Fruit fly (Drosophila melanogaster) whole organism, embryonic: ENCODE results near the gene CG7953.
A peak's percentile ranks its signal among the peaks of the same experiment; 100 is the strongest.

Experiments
- Bgb ChIP-seq: fragments of 200-800 bp; sonication (Bioruptor generic); IDR thresholded peaks from 2 replicates; pipeline ENCODE4 v1.3.6; 2022; ENCODE audit warnings: missing biosample characterization, missing genetic modification characterization; ENCODE audit not compliant: partially characterized antibody
- C15 ChIP-seq: fragments of 200-800 bp; sonication (Bioruptor generic); IDR thresholded peaks from 3 replicates; pipeline ENCODE4 v1.3.6; 2022; ENCODE audit warnings: missing biosample characterization, missing genetic modification characterization
- CG12236 ChIP-seq: fragments of 200-800 bp; sonication (Bioruptor generic); optimal IDR thresholded peaks from 2 replicates; lab custom pipeline; 2016; ENCODE audit warnings: missing biosample characterization, missing genetic modification characterization
- CG14710 ChIP-seq: fragments of 200-800 bp; sonication (Bioruptor generic); optimal IDR thresholded peaks from 3 replicates; lab custom pipeline; 2019; ENCODE audit warnings: missing biosample characterization, mild to moderate bottlenecking, missing genetic modification characterization, moderate library complexity
- CG17829 ChIP-seq: fragments of 200-800 bp; optimal IDR thresholded peaks from 2 replicates; lab custom pipeline; 2019; ENCODE audit warnings: missing biosample characterization, mild to moderate bottlenecking, missing genetic modification characterization, moderate library complexity
- CG17912 ChIP-seq: fragments of 200-800 bp; sonication (Bioruptor generic); optimal IDR thresholded peaks from 2 replicates; lab custom pipeline; 2018; ENCODE audit warnings: missing biosample characterization, mild to moderate bottlenecking, missing genetic modification characterization
- CG2199 ChIP-seq: fragments of 200-800 bp; sonication (Bioruptor generic); IDR thresholded peaks from 3 replicates; pipeline ENCODE4 v1.3.6; 2022; ENCODE audit warnings: missing biosample characterization, missing genetic modification characterization
- CG2712 ChIP-seq: fragments of 200-800 bp; optimal IDR thresholded peaks from 3 replicates; lab custom pipeline; 2019; ENCODE audit warnings: missing biosample characterization, mild to moderate bottlenecking, missing genetic modification characterization, moderate library complexity
- CG8388 ChIP-seq: fragments of 200-800 bp; sonication (Bioruptor generic); optimal IDR thresholded peaks from 2 replicates; lab custom pipeline; 2019; ENCODE audit warnings: missing biosample characterization, mild to moderate bottlenecking, missing genetic modification characterization, moderate library complexity
- CG9609 ChIP-seq: fragments of 200-800 bp; sonication (Bioruptor generic); optimal IDR thresholded peaks from 3 replicates; lab custom pipeline; 2016; ENCODE audit warnings: missing biosample characterization, missing genetic modification characterization
- CTCF ChIP-seq: fragments of 200-800 bp; sonication (Bioruptor generic); optimal IDR thresholded peaks from 2 replicates; lab custom pipeline; 2017; ENCODE audit warnings: missing biosample characterization, mild to moderate bottlenecking, missing genetic modification characterization, moderate library complexity
- Chrac-16 ChIP-seq: fragments of 200-800 bp; sonication (Bioruptor generic); optimal IDR thresholded peaks from 3 replicates; lab custom pipeline; 2016; ENCODE audit warnings: missing biosample characterization, missing genetic modification characterization
- D ChIP-seq, 2 experiments: fragments of 200-800 bp in 1 of 2; fragments of >200 bp in 1 of 2; sonication (Bioruptor generic) in 1 of 2; optimal IDR thresholded peaks; 2 replicates in 1 of 2; 3 replicates in 1 of 2; lab custom pipeline; 2017; ENCODE audit warnings: mild to moderate bottlenecking in 1 of 2, missing biosample characterization in 1 of 2, missing genetic modification characterization in 1 of 2, missing genetic modification reagents in 1 of 2
- Dad ChIP-seq: fragments of 200-800 bp; sonication (Bioruptor generic); optimal IDR thresholded peaks from 3 replicates; lab custom pipeline; 2016; ENCODE audit warnings: missing biosample characterization, missing genetic modification characterization
- Doc2 ChIP-seq: fragments of 200-800 bp; sonication (Bioruptor generic); IDR thresholded peaks from 2 replicates; pipeline ENCODE4 v1.3.6; 2022; ENCODE audit warnings: missing biosample characterization, missing genetic modification characterization
- Eip74EF ChIP-seq, 2 experiments: fragments of 200-800 bp in 1 of 2; fragments of >200 bp in 1 of 2; sonication (Bioruptor generic) in 1 of 2; optimal IDR thresholded peaks; 2 replicates each; lab custom pipeline; 2017 to 2019; ENCODE audit warnings: missing biosample characterization in 2 of 2, missing genetic modification characterization in 2 of 2, mild to moderate bottlenecking in 1 of 2, moderate library complexity in 1 of 2
- Hand ChIP-seq: fragments of 200-800 bp; sonication (Bioruptor generic); optimal IDR thresholded peaks from 2 replicates; lab custom pipeline; 2017; ENCODE audit warnings: mild to moderate bottlenecking, missing biosample characterization, missing genetic modification reagents, missing genetic modification characterization
- Nf-YA ChIP-seq: fragments of 200-800 bp; sonication (Bioruptor generic); IDR thresholded peaks from 2 replicates; pipeline ENCODE4 v1.3.6; 2022; ENCODE audit warnings: missing biosample characterization, missing genetic modification characterization
- Opbp ChIP-seq: fragments of 200-800 bp; sonication (Bioruptor generic); IDR thresholded peaks from 3 replicates; pipeline ENCODE4 v1.3.6; 2022; ENCODE audit warnings: missing biosample characterization, missing genetic modification characterization; ENCODE audit not compliant: partially characterized antibody
- amos ChIP-seq: fragments of 200-800 bp; sonication (Bioruptor generic); IDR thresholded peaks from 2 replicates; pipeline ENCODE4 v1.3.6; 2022; ENCODE audit warnings: missing biosample characterization, missing genetic modification characterization; ENCODE audit not compliant: partially characterized antibody
- cwo ChIP-seq: fragments of 200-800 bp; sonication (Bioruptor generic); optimal IDR thresholded peaks from 3 replicates; lab custom pipeline; 2017; ENCODE audit warnings: missing biosample characterization, missing genetic modification characterization, mild to moderate bottlenecking, moderate library complexity, missing genetic modification reagents
- dan ChIP-seq: fragments of 200-800 bp; sonication (Bioruptor generic); IDR thresholded peaks from 2 replicates; pipeline ENCODE4 v1.3.6; 2022; ENCODE audit warnings: missing biosample characterization, missing genetic modification characterization
- gcm2 ChIP-seq: fragments of 200-800 bp; sonication (Bioruptor generic); optimal IDR thresholded peaks from 2 replicates; lab custom pipeline; 2016; ENCODE audit warnings: missing biosample characterization, missing genetic modification characterization
- gfzf ChIP-seq: fragments of 200-800 bp; sonication (Bioruptor generic); optimal IDR thresholded peaks from 2 replicates; lab custom pipeline; 2016; ENCODE audit warnings: missing biosample characterization, mild to moderate bottlenecking, missing genetic modification characterization, moderate library complexity
- gsb-n ChIP-seq: fragments of 200-800 bp; sonication (Bioruptor generic); optimal IDR thresholded peaks from 3 replicates; lab custom pipeline; 2018; ENCODE audit warnings: missing biosample characterization, mild to moderate bottlenecking, missing genetic modification characterization
- ken ChIP-seq: fragments of 200-800 bp; sonication (Bioruptor generic); IDR thresholded peaks from 3 replicates; pipeline ENCODE4 v1.3.6; 2022; ENCODE audit warnings: missing biosample characterization, missing genetic modification characterization
- knrl ChIP-seq: fragments of 200-800 bp; sonication (Bioruptor generic); IDR thresholded peaks from 3 replicates; pipeline ENCODE4 v1.3.6; 2022; ENCODE audit warnings: missing biosample characterization, missing genetic modification characterization; ENCODE audit not compliant: partially characterized antibody
- mirr ChIP-seq: fragments of 200-800 bp; sonication (Bioruptor generic); optimal IDR thresholded peaks from 3 replicates; lab custom pipeline; 2018; ENCODE audit warnings: missing biosample characterization, mild to moderate bottlenecking, missing genetic modification characterization
- nerfin-1 ChIP-seq: fragments of 200-800 bp; sonication (Bioruptor generic); optimal IDR thresholded peaks from 3 replicates; lab custom pipeline; 2019; ENCODE audit warnings: missing biosample characterization, mild to moderate bottlenecking, missing genetic modification characterization, moderate library complexity
- p53 ChIP-seq: fragments of 200-800 bp; sonication (Bioruptor generic); optimal IDR thresholded peaks from 2 replicates; lab custom pipeline; 2016; ENCODE audit warnings: missing biosample characterization, missing genetic modification characterization
- ranshi ChIP-seq: fragments of 200-800 bp; sonication (Bioruptor generic); IDR thresholded peaks from 2 replicates; pipeline ENCODE4 v1.3.6; 2022; ENCODE audit warnings: missing biosample characterization, missing genetic modification characterization
- row ChIP-seq: fragments of 200-800 bp; sonication (Bioruptor generic); IDR thresholded peaks from 3 replicates; pipeline ENCODE4 v1.3.6; 2022; ENCODE audit warnings: missing biosample characterization, missing genetic modification characterization
- run ChIP-seq: fragments of 200-800 bp; sonication (Bioruptor generic); optimal IDR thresholded peaks from 3 replicates; lab custom pipeline; 2018; ENCODE audit warnings: missing biosample characterization, mild to moderate bottlenecking, missing genetic modification characterization
- sc ChIP-seq, 3 experiments: fragments of >200 bp in 2 of 3; fragments of 200-800 bp in 1 of 3; sonication (Bioruptor generic) in 1 of 3; optimal IDR thresholded peaks; 2 replicates in 2 of 3; 3 replicates in 1 of 3; lab custom pipeline; 2017; ENCODE audit warnings: mild to moderate bottlenecking in 1 of 3, missing biosample characterization in 1 of 3, missing genetic modification characterization in 1 of 3, missing genetic modification reagents in 1 of 3
- stwl ChIP-seq: fragments of 200-800 bp; sonication (Bioruptor generic); optimal IDR thresholded peaks from 3 replicates; lab custom pipeline; 2018; ENCODE audit warnings: missing biosample characterization, mild to moderate bottlenecking, missing genetic modification characterization, moderate library complexity
- sug ChIP-seq: fragments of 200-800 bp; optimal IDR thresholded peaks from 2 replicates; lab custom pipeline; 2019; ENCODE audit warnings: missing biosample characterization, mild to moderate bottlenecking, missing genetic modification characterization, moderate library complexity
- trem ChIP-seq: fragments of 200-800 bp; optimal IDR thresholded peaks from 3 replicates; lab custom pipeline; 2019; ENCODE audit warnings: missing biosample characterization, mild to moderate bottlenecking, missing genetic modification characterization, moderate library complexity
- vfl ChIP-seq: fragments of 200-800 bp; sonication (Bioruptor generic); optimal IDR thresholded peaks from 2 replicates; lab custom pipeline; 2016; ENCODE audit warnings: missing biosample characterization, missing genetic modification characterization

CG7953 gene

dm6 chr2L:13841508-13841907 lies 6.2 kb upstream of the CG7953 start, which contains the start of gene CG33307 (continued):
- TF ChIP-seq Eip74EF (GFP tag; optimal IDR thresholded peaks at IDR 0.05; lab: Kevin White, UChicago): no peak
- TF ChIP-seq cwo (GFP tag; lab: Kevin White, UChicago): peak; percentile 67
- TF ChIP-seq ranshi (GFP tag; lab: Robert Waterston, UW): no peak
- peak; percentile 73 for TF ChIP-seq sug (tag; lab: Kevin White, UChicago)
- no peak for TF ChIP-seq gcm2 (GFP tag; lab: Kevin White, UChicago)
- TF ChIP-seq Nf-YA (GFP tag; lab: Robert Waterston, UW): no peak
- TF ChIP-seq C15 (GFP tag; lab: Robert Waterston, UW): no peak
- TF ChIP-seq gfzf (GFP tag; lab: Kevin White, UChicago): no peak
- TF ChIP-seq mirr (GFP tag; lab: Kevin White, UChicago): peak; percentile 2
- TF ChIP-seq row (GFP tag; lab: Robert Waterston, UW): no peak
- TF ChIP-seq Dad (GFP tag; lab: Kevin White, UChicago): no peak
- no peak for TF ChIP-seq dan (GFP tag; lab: Robert Waterston, UW)
- TF ChIP-seq Hand (GFP tag; lab: Kevin White, UChicago): no peak

- TF ChIP-seq trem (tag; lab: Kevin White, UChicago): peak; percentile 35
- no peak for TF ChIP-seq ken
- TF ChIP-seq vfl (GFP tag; lab: Kevin White, UChicago): no peak
- TF ChIP-seq Bgb: 0 out of 2 replicates have a peak, but pooled peaks have one; percentile 17
- peak; percentile 26 for TF ChIP-seq CG17829 (tag; lab: Kevin White, UChicago)
- no peak for TF ChIP-seq Chrac-16 (GFP tag; lab: Kevin White, UChicago)
- TF ChIP-seq CG14710 (tag; lab: Kevin White, UChicago): peak; percentile 12
- TF ChIP-seq CG12236: no peak
- peak; percentile 52; the same call in 1 of the 2 replicates for TF ChIP-seq amos (GFP tag; lab: Robert Waterston, UW)
- no peak for TF ChIP-seq CG9609 (GFP tag; lab: Kevin White, UChicago)
- no peak for TF ChIP-seq run (tag; lab: Kevin White, UChicago)
- no peak for TF ChIP-seq p53 (GFP tag; lab: Kevin White, UChicago)
- no peak for TF ChIP-seq CG17912 (GFP tag; lab: Kevin White, UChicago)
- TF ChIP-seq CTCF (GFP tag; lab: Kevin White, UChicago): peak; percentile 86
- peak; percentile 37 for TF ChIP-seq nerfin-1 (tag; lab: Kevin White, UChicago)
- peak; percentile 71 for TF ChIP-seq stwl
- TF ChIP-seq CG2199 (GFP tag; lab: Robert Waterston, UW): peak; percentile 72; the same call in 2 of the 3 replicates
- TF ChIP-seq Opbp (GFP tag; lab: Robert Waterston, UW): peak; percentile 53; the same call in 1 of the 3 replicates
- TF ChIP-seq cwo (GFP tag; lab: Kevin White, UChicago): no peak
- peak; percentile 20 for TF ChIP-seq CG2712 (tag; lab: Kevin White, UChicago)
- no peak for TF ChIP-seq gsb-n (tag; lab: Kevin White, UChicago)
- no peak for TF ChIP-seq CG8388
- TF ChIP-seq D (optimal IDR thresholded peaks at IDR 0.05; lab: Kevin White, UChicago): no peak
- no peak for TF ChIP-seq D (GFP tag; optimal IDR thresholded peaks at IDR 0.05; lab: Kevin White, UChicago)
- no peak for TF ChIP-seq sc (optimal IDR thresholded peaks at IDR 0.05; lab: Kevin White, UChicago)
- no peak for TF ChIP-seq sc (GFP tag; optimal IDR thresholded peaks at IDR 0.05; lab: Kevin White, UChicago)
- TF ChIP-seq knrl (GFP tag; lab: Robert Waterston, UW): peak; percentile 59; the same call in 2 of the 3 replicates
- no peak for TF ChIP-seq Doc2
Observed at dm6 chr2L:13842078-13842477, 5.6 kb upstream of the CG7953 start.
